Worm (Caenorhabditis elegans): ENCODE results near the gene unc-112.

Gene unc-112

DNA sequence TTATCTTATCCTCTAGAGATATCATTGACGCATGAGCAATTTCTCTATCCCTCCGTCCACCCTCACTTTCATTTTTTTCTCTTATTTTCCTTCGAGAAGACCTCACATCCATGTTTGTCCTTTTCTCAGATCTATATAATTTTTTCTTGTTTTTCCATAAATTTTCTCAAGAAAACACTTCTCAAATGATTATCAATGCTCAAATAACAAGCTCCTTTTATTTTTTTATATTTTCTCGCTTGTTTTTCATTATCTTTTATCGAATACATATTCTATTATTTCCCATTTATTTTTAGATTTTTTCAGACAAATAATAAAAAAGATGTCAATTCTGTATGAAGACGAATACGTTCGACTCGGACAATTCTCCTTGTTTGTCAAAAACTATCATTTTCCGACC, 26.6 kb upstream of the unc-112 start, which contains the start of gene R08A2.7:
TSS of gene R08A2.7 (plus strand) at position 301 of the 400 bp plus-strand sequence.
- peak in 1 of 2 experiments; percentile 61 for TF ChIP-seq unc-62 (GFP tag; optimal IDR thresholded peaks at IDR 0.05 in 1 of 2)
- no peak for TF ChIP-seq unc-62 (tag; optimal IDR thresholded peaks at IDR 0.05)
- no peak for TF ChIP-seq tra-1 (GFP tag; IDR thresholded peaks at IDR 0.05)

DNA sequence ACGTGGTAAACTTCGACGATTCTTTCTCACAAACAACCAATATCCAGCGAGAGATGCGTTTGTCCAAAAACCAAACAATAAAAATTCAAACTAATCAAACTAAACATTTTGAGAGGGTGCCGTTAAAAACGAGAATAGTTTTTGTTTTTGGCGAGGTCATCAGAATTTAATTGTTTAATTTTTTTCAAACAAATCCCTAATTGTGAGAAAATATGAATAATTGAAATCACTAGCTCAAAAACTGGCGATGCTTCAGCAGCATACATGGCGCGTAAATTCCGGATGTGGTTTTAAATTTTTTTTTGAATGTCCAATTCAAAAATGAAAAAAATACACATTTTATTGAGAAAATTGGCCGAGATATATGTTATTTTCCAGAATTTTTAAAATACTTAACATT, 23.0 kb upstream of the unc-112 start, which contains the start of gene R08A2.1:
TSS of gene R08A2.1 (minus strand) at position 101 of the 400 bp plus-strand sequence.
- TF ChIP-seq ztf-11 (tag; optimal IDR thresholded peaks at IDR 0.05) (no peak), Y105C5A.15 (GFP tag; IDR thresholded peaks at IDR 0.05) (no peak), ceh-62 (tag; optimal IDR thresholded peaks at IDR 0.05) (no peak), vab-7 (GFP tag; IDR thresholded peaks at IDR 0.05) (no peak), lin-38 (GFP tag; IDR thresholded peaks at IDR 0.05) (no peak), lin-13 (GFP tag; optimal IDR thresholded peaks at IDR 0.05) (no peak), aha-1 (tag) (no peak), fos-1 (tag; optimal IDR thresholded peaks at IDR 0.05) (no peak), php-3 (GFP tag; IDR thresholded peaks at IDR 0.05) (no peak), nhr-76 (tag; optimal IDR thresholded peaks at IDR 0.05) (no peak), lin-29 (GFP tag; IDR thresholded peaks at IDR 0.05) (no peak)

DNA sequence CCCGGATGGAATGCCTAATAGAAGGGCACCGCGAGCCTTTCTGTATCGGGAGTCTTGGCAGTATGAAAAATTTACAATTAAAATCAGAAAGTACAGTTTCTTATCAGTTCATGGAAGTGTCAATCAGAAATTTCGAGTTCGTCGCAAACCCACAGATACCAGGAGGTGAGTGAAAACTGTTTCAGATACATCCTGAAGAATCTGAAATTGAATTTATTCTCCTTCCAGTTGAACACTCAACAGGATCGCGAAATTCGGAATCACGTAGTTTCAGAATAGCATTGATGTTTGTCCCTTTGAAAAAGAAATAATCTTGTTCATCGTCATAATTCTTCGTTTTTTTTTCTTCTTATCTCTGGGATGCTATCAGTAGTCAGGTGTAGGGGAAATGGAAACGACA, 19.7 kb upstream of the unc-112 start, which contains the start of gene fbxa-147:
TSS of gene fbxa-147 (plus strand) at position 386 of the 400 bp plus-strand sequence.
- no peak for TF ChIP-seq ceh-44 (GFP tag; IDR thresholded peaks at IDR 0.05)
- TF ChIP-seq dmd-6 (GFP tag; IDR thresholded peaks at IDR 0.05): peak; percentile 32
- no peak for TF ChIP-seq madf-5 (GFP tag; IDR thresholded peaks at IDR 0.05)
- no peak for TF ChIP-seq nhr-10 (tag; optimal IDR thresholded peaks at IDR 0.05)
- no peak for TF ChIP-seq set-16 (GFP tag; IDR thresholded peaks at IDR 0.05)
- no peak for TF ChIP-seq duxl-1 (tag; optimal IDR thresholded peaks at IDR 0.05; ENCODE audit: poor library complexity)
- no peak for TF ChIP-seq zfp-3 (GFP tag; conservative IDR thresholded peaks at IDR 0.05)
- peak; percentile 35 for TF ChIP-seq nhr-28 (tag; optimal IDR thresholded peaks at IDR 0.05)
- no peak for TF ChIP-seq ctbp-1 (GFP tag; IDR thresholded peaks at IDR 0.05)
- TF ChIP-seq lin-39 (tag; optimal IDR thresholded peaks at IDR 0.05): no peak

DNA sequence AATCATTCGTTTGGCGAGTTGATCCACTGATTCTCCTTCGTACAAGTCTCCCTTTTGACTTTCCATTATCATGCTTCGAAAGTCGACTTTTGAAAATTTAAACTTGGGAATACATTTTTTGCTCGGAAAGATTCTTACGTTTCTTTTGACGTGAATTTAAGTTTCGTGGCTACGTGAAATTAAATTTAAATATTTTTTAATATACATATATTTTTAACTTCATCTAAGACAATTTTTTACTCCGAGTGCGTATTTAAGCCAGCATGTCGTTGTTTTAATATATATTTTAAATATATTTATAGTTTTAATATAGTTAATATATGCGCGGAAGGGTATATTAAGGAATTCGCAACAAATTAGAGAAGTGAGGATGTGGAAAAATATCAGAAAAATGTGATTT, 19.2 kb upstream of the unc-112 start, which contains the start of gene R08A2.2:
TSS of gene R08A2.2 (minus strand) at position 101 of the 400 bp plus-strand sequence.
- TF ChIP-seq nhr-10 (tag; optimal IDR thresholded peaks at IDR 0.05) (no peak), nhr-6 (tag; optimal IDR thresholded peaks at IDR 0.05) (no peak), pha-4 (GFP tag; IDR thresholded peaks at IDR 0.05) (no peak), pha-4 (tag; optimal IDR thresholded peaks at IDR 0.05) (no peak), ztf-11 (tag; optimal IDR thresholded peaks at IDR 0.05) (no peak), ctbp-1 (GFP tag; IDR thresholded peaks at IDR 0.05) (no peak), spr-3 (GFP tag; optimal IDR thresholded peaks at IDR 0.05) (no peak), cey-2 (tag; optimal IDR thresholded peaks at IDR 0.05; ENCODE audit: borderline replicate concordance, insufficient read depth) (no peak), zfp-3 (GFP tag; conservative IDR thresholded peaks at IDR 0.05) (no peak), dmd-8 (GFP tag; IDR thresholded peaks at IDR 0.05) (no peak), php-3 (GFP tag; IDR thresholded peaks at IDR 0.05) (no peak), T20F7.1 (GFP tag; optimal IDR thresholded peaks at IDR 0.05) (no peak), ces-1 (GFP tag; optimal IDR thresholded peaks at IDR 0.05) (no peak), nhr-77 (tag; optimal IDR thresholded peaks at IDR 0.05) (no peak), ceh-44 (GFP tag; IDR thresholded peaks at IDR 0.05) (no peak)

DNA sequence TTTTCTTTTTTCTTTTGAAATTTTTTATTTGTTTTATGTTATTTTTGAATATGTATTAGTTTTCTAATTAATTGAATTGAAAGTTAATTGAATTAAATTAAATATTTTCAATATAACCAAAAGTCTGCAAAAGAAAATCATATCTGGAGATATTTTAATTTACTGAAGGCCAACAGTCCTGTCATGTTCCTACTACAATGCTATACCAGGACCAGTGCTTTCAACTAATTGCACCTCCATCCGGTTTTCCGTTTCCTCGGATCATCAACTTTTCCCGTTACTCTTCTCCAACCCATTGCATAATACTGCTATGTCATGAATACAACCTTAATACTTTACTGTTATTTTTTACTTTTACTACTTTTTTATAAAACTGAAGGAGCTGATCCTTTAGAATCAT, 15.9 kb upstream of the unc-112 start, which contains the start of gene R08A2.5:
TSS of gene R08A2.5 (plus strand) at position 301 of the 400 bp plus-strand sequence.
- TF ChIP-seq F26F4.8 (GFP tag; conservative IDR thresholded peaks at IDR 0.05) (no peak), attf-4 (tag; optimal IDR thresholded peaks at IDR 0.05) (no peak), aha-1 (tag) (peak; percentile 58), lin-29 (GFP tag; IDR thresholded peaks at IDR 0.05) (no peak)

Data from whole organism, L4 larva.